Fruit fly (Drosophila melanogaster) whole organism, prepupa: ENCODE data around the gene Rbbp5.

ENCODE experiments used
- CG10669 ChIP-seq: fragments of 200-800 bp; sonication (Bioruptor generic); optimal IDR thresholded peaks from 3 replicates; lab custom pipeline; 2018; ENCODE audit warnings: missing biosample characterization, mild to moderate bottlenecking, missing genetic modification characterization, moderate library complexity
- CG16779 ChIP-seq: fragments of 200-800 bp; sonication (Bioruptor generic); optimal IDR thresholded peaks from 3 replicates; lab custom pipeline; 2017; ENCODE audit warnings: missing biosample characterization, mild to moderate bottlenecking, missing genetic modification characterization
- CG6792 ChIP-seq: fragments of 200-800 bp; sonication (Bioruptor generic); optimal IDR thresholded peaks from 3 replicates; lab custom pipeline; 2016; ENCODE audit warnings: missing biosample characterization, missing genetic modification characterization
- Eip93F ChIP-seq: fragments of 200-800 bp; sonication (Bioruptor generic); optimal IDR thresholded peaks from 2 replicates; lab custom pipeline; 2016; ENCODE audit warnings: missing biosample characterization, mild to moderate bottlenecking, missing genetic modification characterization
- svp ChIP-seq: fragments of 200-800 bp; sonication (Bioruptor generic); peaks from one replicate; lab custom pipeline; 2016; ENCODE audit warnings: missing biosample characterization, missing genetic modification characterization

DNA sequence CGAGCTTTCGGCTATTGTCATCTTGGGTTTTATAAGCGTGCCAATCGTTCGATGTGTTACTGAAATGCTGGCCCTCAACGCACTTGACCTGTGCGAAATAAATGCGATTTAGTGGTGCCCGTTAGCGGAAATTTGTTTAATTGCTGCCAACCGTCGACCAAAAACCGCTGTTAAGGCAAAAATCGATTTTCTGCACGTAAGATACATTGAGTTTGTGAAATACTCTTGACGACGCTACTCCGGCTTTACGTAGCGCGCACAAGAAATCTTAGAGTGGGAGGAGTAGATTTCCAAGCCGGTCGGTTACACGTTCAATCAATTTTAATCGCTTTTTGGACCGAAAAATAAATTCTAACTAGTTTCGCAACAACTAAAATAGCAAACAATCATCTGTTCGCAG is 27.7 kb upstream of the Rbbp5 start:
- TF ChIP-seq Eip93F (GFP tag; lab: Kevin White, UChicago) = no peak
- no peak for TF ChIP-seq CG6792 (GFP tag; lab: Kevin White, UChicago)
- no peak for TF ChIP-seq CG10669
- TF ChIP-seq svp = no peak
- TF ChIP-seq CG16779 (tag; lab: Kevin White, UChicago) = no peak
